Worm (Caenorhabditis elegans): Measurements from ENCODE around the gene T23F2.4.

- no peak for TF ChIP-seq snpc-4 (tag; optimal IDR thresholded peaks at IDR 0.05)
- no peak for TF ChIP-seq mdl-1 (tag; optimal IDR thresholded peaks at IDR 0.05)
- no peak for TF ChIP-seq tag-97 (GFP tag; IDR thresholded peaks at IDR 0.05)
- no peak for TF ChIP-seq nhr-10 (tag; optimal IDR thresholded peaks at IDR 0.05)
- peak; percentile 35 for TF ChIP-seq mes-2 (tag; optimal IDR thresholded peaks at IDR 0.05; ENCODE audit: poor library complexity, severe bottlenecking)
- TF ChIP-seq ztf-11 (tag; optimal IDR thresholded peaks at IDR 0.05), result no peak
- TF ChIP-seq aly-2 (tag; optimal IDR thresholded peaks at IDR 0.05), result no peak
These were observed 34.9 kb downstream of the T23F2.4 start for ce11 chrX:5479876-5480580.
